Worm (Caenorhabditis elegans) whole organism, L3 larva: Measurements from ENCODE around the gene F29B9.7.

Experiments
- R02D3.7 ChIP-seq: fragments of 150-350 bp; optimal IDR thresholded peaks from 2 replicates; lab custom pipeline; 2014; ENCODE audit warnings: missing biosample characterization, missing genetic modification characterization
- ZK546.5 ChIP-seq: sonication (generic microtip); optimal IDR thresholded peaks from 2 replicates; lab custom pipeline; 2017; ENCODE audit warnings: missing biosample characterization, missing genetic modification characterization
- aly-2 ChIP-seq: fragments of 150-350 bp; optimal IDR thresholded peaks from 2 replicates; lab custom pipeline; 2014; ENCODE audit warnings: missing biosample characterization, missing genetic modification characterization
- ama-1 ChIP-seq: fragments of 150-350 bp; optimal IDR thresholded peaks from 2 replicates; lab custom pipeline; 2018
- ceh-16 ChIP-seq: sonication (generic microtip); optimal IDR thresholded peaks from 2 replicates; lab custom pipeline; 2017; ENCODE audit warnings: missing biosample characterization, missing genetic modification characterization
- ceh-82 ChIP-seq: fragments of 150-350 bp; optimal IDR thresholded peaks from 2 replicates; lab custom pipeline; 2014; ENCODE audit warnings: missing biosample characterization, missing genetic modification characterization
- ceh-9 ChIP-seq: sonication (generic microtip); optimal IDR thresholded peaks from 2 replicates; lab custom pipeline; 2018; ENCODE audit warnings: missing biosample characterization, missing genetic modification characterization
- daf-12 ChIP-seq: fragments of 150-350 bp; optimal IDR thresholded peaks from 2 replicates; lab custom pipeline; 2014; ENCODE audit warnings: missing biosample characterization, missing genetic modification reagents, missing genetic modification characterization
- egl-27 ChIP-seq: sonication (generic microtip); optimal IDR thresholded peaks from 4 replicates; lab custom pipeline; 2017; ENCODE audit warnings: missing biosample characterization, missing genetic modification reagents, missing genetic modification characterization
- egl-5 ChIP-seq: fragments of 150-350 bp; optimal IDR thresholded peaks from 2 replicates; lab custom pipeline; 2017; ENCODE audit warnings: missing biosample characterization, missing genetic modification reagents, missing genetic modification characterization, inconsistent platforms
- elt-1 ChIP-seq: fragments of 150-350 bp; optimal IDR thresholded peaks from 2 replicates; lab custom pipeline; 2014; ENCODE audit warnings: missing biosample characterization, missing genetic modification characterization
- elt-2 ChIP-seq: sonication (generic microtip); optimal IDR thresholded peaks from 2 replicates; lab custom pipeline; 2016; ENCODE audit warnings: missing genetic modification reagents, mild to moderate bottlenecking, missing genetic modification characterization, missing compliant biosample characterization
- elt-3 ChIP-seq, 3 experiments: fragments of 150-350 bp in 1 of 3; sonication (generic microtip) in 2 of 3; optimal IDR thresholded peaks; 2 replicates in 2 of 3; 4 replicates in 1 of 3; lab custom pipeline; 2014 to 2017; ENCODE audit warnings: missing biosample characterization in 3 of 3, missing genetic modification characterization in 3 of 3
- eor-1 ChIP-seq, 2 experiments: fragments of 150-350 bp; optimal IDR thresholded peaks; 2 replicates each; lab custom pipeline; 2014 to 2018; ENCODE audit warnings: missing biosample characterization in 2 of 2, missing genetic modification characterization in 2 of 2
- fkh-10 ChIP-seq: sonication (generic microtip); optimal IDR thresholded peaks from 2 replicates; lab custom pipeline; 2017; ENCODE audit warnings: missing biosample characterization, missing genetic modification reagents, missing genetic modification characterization
- fos-1 ChIP-seq: fragments of 150-350 bp; optimal IDR thresholded peaks from 2 replicates; lab custom pipeline; 2014; ENCODE audit warnings: missing biosample characterization, missing genetic modification characterization
- jun-1 ChIP-seq: fragments of 150-350 bp; optimal IDR thresholded peaks from 2 replicates; lab custom pipeline; 2014; ENCODE audit warnings: missing biosample characterization, missing genetic modification reagents, missing genetic modification characterization
- lsy-12 ChIP-seq: sonication (generic microtip); optimal IDR thresholded peaks from 2 replicates; lab custom pipeline; 2016; ENCODE audit warnings: mild to moderate bottlenecking, missing genetic modification characterization, missing compliant biosample characterization
- mdl-1 ChIP-seq: fragments of 150-350 bp; optimal IDR thresholded peaks from 2 replicates; lab custom pipeline; 2014; ENCODE audit warnings: missing biosample characterization, missing genetic modification characterization
- mml-1 ChIP-seq: fragments of 150-350 bp; sonication (generic microtip); optimal IDR thresholded peaks from 3 replicates; lab custom pipeline; 2014; ENCODE audit warnings: missing biosample characterization, missing genetic modification characterization
- nfya-1 ChIP-seq: sonication (generic microtip); optimal IDR thresholded peaks from 2 replicates; lab custom pipeline; 2017; ENCODE audit warnings: missing genetic modification characterization, mild to moderate bottlenecking, missing compliant biosample characterization, antibody characterized with exemption, moderate library complexity; ENCODE audit not compliant: insufficient read depth
- nhr-11 ChIP-seq: fragments of 150-350 bp; optimal IDR thresholded peaks from 2 replicates; lab custom pipeline; 2014; ENCODE audit warnings: missing biosample characterization, missing genetic modification characterization
- nhr-23 ChIP-seq: fragments of 150-350 bp; optimal IDR thresholded peaks from 2 replicates; lab custom pipeline; 2014; ENCODE audit warnings: missing biosample characterization, missing genetic modification reagents, missing genetic modification characterization
- nhr-237 ChIP-seq: fragments of 150-350 bp; optimal IDR thresholded peaks from 2 replicates; lab custom pipeline; 2014; ENCODE audit warnings: missing biosample characterization, missing genetic modification characterization
- nhr-25 ChIP-seq: sonication (generic microtip); optimal IDR thresholded peaks from 2 replicates; lab custom pipeline; 2017; ENCODE audit warnings: missing biosample characterization, missing genetic modification characterization
- nhr-43 ChIP-seq: sonication (generic microtip); optimal IDR thresholded peaks from 2 replicates; lab custom pipeline; 2016; ENCODE audit warnings: mild to moderate bottlenecking, missing genetic modification characterization, missing compliant biosample characterization; ENCODE audit not compliant: poor library complexity, severe bottlenecking
- nhr-67 ChIP-seq: fragments of 150-350 bp; optimal IDR thresholded peaks from 2 replicates; lab custom pipeline; 2014; ENCODE audit warnings: missing biosample characterization, missing genetic modification characterization
- nhr-76 ChIP-seq: fragments of 150-350 bp; sonication (generic microtip); optimal IDR thresholded peaks from 5 replicates; lab custom pipeline; 2014; ENCODE audit warnings: missing biosample characterization, missing genetic modification characterization
- nhr-77 ChIP-seq: fragments of 150-350 bp; optimal IDR thresholded peaks from 2 replicates; lab custom pipeline; 2014; ENCODE audit warnings: missing biosample characterization, missing genetic modification characterization
- pqm-1 ChIP-seq: fragments of 150-350 bp; optimal IDR thresholded peaks from 2 replicates; lab custom pipeline; 2017; ENCODE audit warnings: missing biosample characterization, missing genetic modification characterization, inconsistent platforms
- sea-2 ChIP-seq: fragments of 150-350 bp; sonication (generic microtip); optimal IDR thresholded peaks from 4 replicates; lab custom pipeline; 2014; ENCODE audit warnings: missing biosample characterization, missing genetic modification reagents, missing genetic modification characterization
- snpc-4 ChIP-seq: fragments of 150-350 bp; optimal IDR thresholded peaks from 2 replicates; lab custom pipeline; 2014; ENCODE audit warnings: missing biosample characterization, missing genetic modification characterization
- tbx-2 ChIP-seq: sonication (generic microtip); optimal IDR thresholded peaks from 2 replicates; lab custom pipeline; 2016; ENCODE audit warnings: mild to moderate bottlenecking, missing genetic modification characterization, missing compliant biosample characterization
- unc-39 ChIP-seq: sonication (generic microtip); optimal IDR thresholded peaks from 4 replicates; lab custom pipeline; 2017; ENCODE audit warnings: missing biosample characterization, missing genetic modification characterization
- unc-62 ChIP-seq: fragments of 150-350 bp; sonication (generic microtip); optimal IDR thresholded peaks from 4 replicates; lab custom pipeline; 2014; ENCODE audit warnings: missing biosample characterization, missing genetic modification reagents, missing genetic modification characterization
- zag-1 ChIP-seq: fragments of 150-350 bp; optimal IDR thresholded peaks from 2 replicates; lab custom pipeline; 2014; ENCODE audit warnings: missing biosample characterization, missing genetic modification characterization
- ztf-11 ChIP-seq: fragments of 150-350 bp; optimal IDR thresholded peaks from 2 replicates; lab custom pipeline; 2014; ENCODE audit warnings: missing biosample characterization, missing genetic modification characterization
- ztf-4 ChIP-seq: fragments of 150-350 bp; optimal IDR thresholded peaks from 2 replicates; lab custom pipeline; 2014; ENCODE audit warnings: missing biosample characterization, missing genetic modification characterization

The F29B9.7 gene

DNA sequence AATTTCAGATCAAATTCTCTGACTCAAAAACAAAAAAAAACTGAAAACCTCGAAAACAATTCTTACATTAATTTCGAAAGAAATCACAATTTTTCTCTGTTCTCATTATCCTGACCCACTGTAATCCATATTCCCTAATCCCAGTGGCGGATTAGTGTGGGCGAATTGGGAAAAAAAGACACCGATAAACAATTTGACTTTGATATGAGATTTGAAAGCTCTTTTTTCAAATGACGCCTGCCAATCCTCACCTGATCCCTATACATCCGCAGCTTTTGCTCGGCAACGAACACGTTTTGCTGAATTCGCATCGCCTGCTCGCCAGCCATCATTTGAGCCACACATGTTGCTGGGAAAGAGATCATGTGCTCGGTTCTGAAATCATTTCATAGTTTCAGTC, 37.8 kb upstream of the F29B9.7 start:
- no peak for TF ChIP-seq R02D3.7 (tag; lab: Kevin White, UChicago)
- no peak for TF ChIP-seq ceh-9 (tag; lab: Kevin White, UChicago)
- no peak for TF ChIP-seq pqm-1 (tag; lab: Kevin White, UChicago)
- no peak for TF ChIP-seq nhr-25 (tag; lab: Kevin White, UChicago)
- TF ChIP-seq unc-39: no peak
- no peak for TF ChIP-seq aly-2 (tag; lab: Kevin White, UChicago)
- no peak for TF ChIP-seq elt-1 (tag; lab: Kevin White, UChicago)
- TF ChIP-seq unc-62 (GFP tag; lab: Kevin White, UChicago): no peak
- no peak for TF ChIP-seq eor-1 (tag; optimal IDR thresholded peaks at IDR 0.05; lab: Kevin White, UChicago)
- no peak for TF ChIP-seq fos-1 (tag; lab: Kevin White, UChicago)
- TF ChIP-seq nfya-1: no peak

- TF ChIP-seq jun-1 (tag; lab: Kevin White, UChicago) (no peak), nhr-67 (tag; lab: Kevin White, UChicago) (no peak), zag-1 (tag; lab: Kevin White, UChicago) (no peak), snpc-4 (no peak), ZK546.5 (tag; lab: Kevin White, UChicago) (no peak), nfya-1 (no peak), fos-1 (tag; lab: Kevin White, UChicago) (no peak), fkh-10 (no peak), nhr-43 (tag; lab: Kevin White, UChicago) (no peak), nhr-237 (tag; lab: Kevin White, UChicago) (no peak), nhr-23 (no peak), daf-12 (no peak), elt-3 (tag; optimal IDR thresholded peaks at IDR 0.05; lab: Kevin White, UChicago) (no peak), nhr-77 (no peak)
Measured at ce11 chrIV:4612597-4612996, 37.0 kb upstream of the F29B9.7 start.

DNA sequence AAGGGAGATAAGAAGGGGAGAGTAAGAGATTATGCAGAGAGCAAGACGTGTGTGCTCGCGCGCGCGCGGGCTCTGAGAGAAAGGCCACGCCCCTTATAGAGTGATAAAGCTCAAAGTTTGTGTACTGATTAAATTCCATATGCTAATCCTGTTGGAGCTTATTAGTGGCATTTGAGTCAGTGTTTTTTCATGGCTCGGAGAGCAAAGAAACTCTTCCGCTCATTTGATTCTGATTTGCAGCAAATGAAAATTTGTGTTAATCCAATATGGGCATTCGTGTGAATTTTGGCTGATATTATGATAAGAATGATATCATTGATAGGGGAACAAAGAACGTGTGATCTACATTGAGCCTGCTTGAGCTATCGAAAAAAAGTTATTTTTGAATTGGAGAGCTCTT, 36.0 kb upstream of the F29B9.7 start:
- TF ChIP-seq elt-1 (tag; lab: Kevin White, UChicago) (no peak), egl-27 (tag; lab: Kevin White, UChicago) (no peak), nhr-11 (peak; percentile 17), ceh-82 (no peak), lsy-12 (no peak)

ce11 chrIV:4623852-4624251, 25.7 kb upstream of the F29B9.7 start:
- TF ChIP-seq nhr-76 (tag; lab: Kevin White, UChicago) (no peak), egl-5 (tag; lab: Kevin White, UChicago) (no peak), tbx-2 (tag; lab: Kevin White, UChicago) (no peak)

ce11 chrIV:4633393-4633792, 16.2 kb upstream of the F29B9.7 start, which contains the start of gene R105.1:
R105.1 (plus strand) TSS chrIV:4633693.
- no peak for TF ChIP-seq sea-2 (GFP tag; lab: Kevin White, UChicago)
- no peak for TF ChIP-seq elt-2
- no peak for TF ChIP-seq ztf-11
- TF ChIP-seq ztf-4 (tag; lab: Kevin White, UChicago): no peak
- no peak for TF ChIP-seq mml-1 (tag; lab: Kevin White, UChicago)
- TF ChIP-seq tbx-2 (tag; lab: Kevin White, UChicago): no peak
- TF ChIP-seq nhr-43 (tag; lab: Kevin White, UChicago): no peak
- TF ChIP-seq ama-1 (lab: Kevin White, UChicago): no peak
- no peak for TF ChIP-seq nfya-1
- no peak for TF ChIP-seq unc-39
- TF ChIP-seq jun-1 (tag; lab: Kevin White, UChicago): no peak
- no peak for TF ChIP-seq fos-1 (tag; lab: Kevin White, UChicago)
- no peak for TF ChIP-seq zag-1 (tag; lab: Kevin White, UChicago)
- TF ChIP-seq mdl-1 (tag; lab: Kevin White, UChicago): no peak
- no peak for TF ChIP-seq unc-62 (GFP tag; lab: Kevin White, UChicago)
- TF ChIP-seq lsy-12: no peak
- TF ChIP-seq nhr-25 (tag; lab: Kevin White, UChicago): no peak
- TF ChIP-seq nhr-11: no peak
- TF ChIP-seq ceh-16 (tag; lab: Kevin White, UChicago): no peak
